Worm (Caenorhabditis elegans): ENCODE measurements around the gene F11E6.9.

DNA sequence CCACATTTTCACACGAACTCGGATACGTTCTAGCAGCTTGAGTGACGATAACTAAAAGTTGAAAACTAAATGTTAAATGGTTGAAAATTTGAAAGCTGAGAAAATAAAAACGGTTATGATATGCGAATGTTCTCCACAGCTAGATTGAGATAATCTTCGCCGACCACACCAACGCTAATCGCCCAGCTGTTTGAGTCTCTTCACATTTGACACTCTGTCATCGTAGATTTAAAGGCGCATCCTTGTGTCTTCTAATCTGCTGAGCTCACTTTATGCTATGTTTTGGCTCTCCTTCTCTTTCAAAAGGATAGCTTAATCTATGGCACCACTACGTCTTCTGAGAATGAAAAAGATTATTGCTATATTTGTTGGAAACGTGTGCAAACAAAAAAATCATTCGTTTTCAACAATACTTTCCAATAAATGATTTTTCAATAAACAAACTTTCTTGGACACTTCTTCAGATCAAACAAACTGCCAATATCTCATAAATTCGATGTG lies 12.0 kb downstream of the F11E6.9 start, which contains the start of gene F11E6.10:
- TF ChIP-seq sptf-1 (tag; optimal IDR thresholded peaks at IDR 0.05) = no peak
- no peak for TF ChIP-seq unc-62 (GFP tag; optimal IDR thresholded peaks at IDR 0.05)
- no peak for TF ChIP-seq sem-2 (GFP tag; optimal IDR thresholded peaks at IDR 0.05)
- TF ChIP-seq cnd-1 (tag; optimal IDR thresholded peaks at IDR 0.05) = no peak
- TF ChIP-seq ztf-11 (tag; optimal IDR thresholded peaks at IDR 0.05) = no peak
- no peak for TF ChIP-seq nhr-76 (tag; optimal IDR thresholded peaks at IDR 0.05)
- TF ChIP-seq nhr-12 (tag; optimal IDR thresholded peaks at IDR 0.05) = no peak
- TF ChIP-seq unc-39 (tag; optimal IDR thresholded peaks at IDR 0.05) = no peak
- TF ChIP-seq nhr-237 (tag; optimal IDR thresholded peaks at IDR 0.05) = no peak
- TF ChIP-seq pha-4 (tag; optimal IDR thresholded peaks at IDR 0.05) = no peak
